Fruit fly (Drosophila melanogaster) Kc167 (cell line): ENCODE data around the gene CG5968.

Experiments
- Myc ChIP-seq: fragments of >200 bp; optimal IDR thresholded peaks from 2 replicates; lab custom pipeline; 2017; ENCODE audit warnings: missing external identifiers
- Sin3A ChIP-seq: fragments of >200 bp; optimal IDR thresholded peaks from 2 replicates; lab custom pipeline; 2018; ENCODE audit warnings: missing external identifiers
- h ChIP-seq: fragments of >200 bp; optimal IDR thresholded peaks from 3 replicates; lab custom pipeline; 2018; ENCODE audit warnings: missing external identifiers
- insv ChIP-seq: fragments of >200 bp; optimal IDR thresholded peaks from 3 replicates; lab custom pipeline; 2018; ENCODE audit warnings: missing external identifiers
- psq ChIP-seq: fragments of >200 bp; optimal IDR thresholded peaks from 2 replicates; lab custom pipeline; 2017; ENCODE audit warnings: missing external identifiers
- ttk ChIP-seq: sonication (Bioruptor generic); optimal IDR thresholded peaks from 2 replicates; lab custom pipeline; 2017; ENCODE audit warnings: missing external identifiers

CG5968 gene

DNA sequence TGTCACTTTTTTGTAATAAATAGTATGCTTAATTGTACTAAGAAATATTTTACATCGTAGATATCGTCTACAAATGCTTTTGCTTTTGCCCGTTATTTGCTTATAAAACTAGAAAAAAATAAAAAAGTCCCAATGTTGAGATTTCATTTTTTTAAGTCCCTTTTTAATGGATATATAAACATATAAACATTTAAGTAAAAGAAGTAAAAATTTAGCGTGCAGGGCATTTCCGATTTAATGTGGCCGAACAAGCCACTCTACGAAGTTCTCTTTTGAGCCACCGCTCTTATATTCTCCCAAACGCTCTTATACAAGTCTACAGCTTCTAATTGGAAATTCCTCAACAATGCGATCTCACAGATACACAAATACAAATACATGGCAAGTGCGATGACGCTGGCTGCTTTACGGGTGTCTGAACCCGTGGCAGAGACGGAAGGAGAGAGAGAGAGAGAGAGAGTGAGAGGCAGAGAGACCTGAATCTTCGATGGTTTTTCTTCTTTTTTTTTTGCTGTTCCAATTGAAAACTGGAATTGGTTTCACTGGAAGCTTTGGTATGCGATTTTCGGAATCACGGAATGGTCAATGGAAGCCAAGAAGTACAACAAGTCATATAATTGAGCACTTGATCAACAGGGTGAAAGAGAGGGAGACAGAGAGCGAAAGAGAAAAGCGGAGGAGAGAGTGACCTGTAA, 38.0 kb upstream of the CG5968 start:
- TF ChIP-seq psq (lab: Kevin White, UChicago): no peak
- no peak for TF ChIP-seq Sin3A (lab: Kevin White, UChicago)
- TF ChIP-seq Myc (lab: Kevin White, UChicago): no peak
- TF ChIP-seq ttk (lab: Kevin White, UChicago): no peak
- TF ChIP-seq h (lab: Kevin White, UChicago): no peak
- TF ChIP-seq insv (lab: Kevin White, UChicago): no peak

DNA sequence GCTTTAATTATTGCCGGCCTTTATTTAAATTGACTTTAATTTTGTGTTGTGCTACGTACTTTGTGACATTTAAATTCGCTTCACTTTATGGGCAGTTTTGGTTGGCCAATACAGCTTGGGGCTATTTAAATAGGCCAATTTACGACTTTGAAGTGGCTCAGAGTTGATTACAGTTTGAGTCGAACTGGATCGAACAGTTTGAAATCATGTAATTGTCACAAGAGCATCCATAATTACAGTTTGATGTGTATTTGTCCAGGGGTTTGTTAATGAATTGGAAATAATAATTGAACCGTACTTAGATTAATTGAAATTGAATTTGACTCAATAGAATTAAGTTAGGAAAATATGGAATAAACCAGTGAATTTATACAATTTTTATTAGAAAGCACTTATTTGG, 33.0 kb upstream of the CG5968 start:
- TF ChIP-seq ttk (lab: Kevin White, UChicago) (no peak), Myc (lab: Kevin White, UChicago) (no peak), h (lab: Kevin White, UChicago) (no peak), Sin3A (lab: Kevin White, UChicago) (no peak), psq (lab: Kevin White, UChicago) (no peak), insv (lab: Kevin White, UChicago) (no peak)

DNA sequence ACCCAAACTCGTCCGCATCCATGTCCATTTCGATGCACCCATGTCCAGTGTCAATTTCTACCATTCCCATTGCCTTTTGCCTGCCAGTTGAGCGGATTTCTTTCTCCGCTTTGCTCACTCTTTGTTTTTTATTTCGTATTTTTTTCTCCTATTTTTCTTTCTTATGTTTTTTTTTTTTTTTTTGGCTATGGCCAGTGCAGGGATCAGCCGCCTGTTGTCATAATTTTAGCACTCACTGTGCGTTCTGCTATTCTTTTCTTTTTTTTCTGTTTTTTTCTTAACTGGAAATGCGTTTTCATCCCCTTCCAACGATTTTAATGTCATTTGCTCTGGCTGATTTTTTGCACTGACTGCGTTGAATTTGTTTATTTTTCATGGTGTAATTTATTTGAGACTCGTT, 12.6 kb upstream of the CG5968 start:
- TF ChIP-seq h (lab: Kevin White, UChicago): no peak
- no peak for TF ChIP-seq ttk (lab: Kevin White, UChicago)
- TF ChIP-seq Myc (lab: Kevin White, UChicago): no peak
- no peak for TF ChIP-seq insv (lab: Kevin White, UChicago)
- TF ChIP-seq psq (lab: Kevin White, UChicago): no peak
- no peak for TF ChIP-seq Sin3A (lab: Kevin White, UChicago)

DNA sequence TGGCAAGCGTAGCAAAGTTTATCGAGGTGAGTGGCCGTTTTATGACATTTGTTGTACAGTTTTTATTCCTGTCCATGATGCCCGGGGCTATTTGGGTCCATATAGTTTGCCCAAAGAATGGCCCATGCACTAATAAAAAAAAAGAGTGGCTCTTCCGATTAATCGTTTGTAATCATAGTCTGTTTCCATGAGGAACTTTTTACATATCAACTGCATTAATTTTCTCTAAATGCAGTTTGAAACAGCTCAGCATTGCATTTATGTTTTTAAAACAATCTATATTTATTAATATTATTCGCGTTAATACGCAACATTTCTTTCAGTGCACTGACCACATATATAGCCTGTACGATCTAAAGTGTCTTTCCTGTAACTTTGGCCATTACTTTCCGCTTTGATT, 10.2 kb upstream of the CG5968 start:
- TF ChIP-seq psq (lab: Kevin White, UChicago) (no peak), h (lab: Kevin White, UChicago) (no peak), insv (lab: Kevin White, UChicago) (no peak), ttk (lab: Kevin White, UChicago) (no peak), Myc (lab: Kevin White, UChicago) (no peak), Sin3A (lab: Kevin White, UChicago) (no peak)

DNA sequence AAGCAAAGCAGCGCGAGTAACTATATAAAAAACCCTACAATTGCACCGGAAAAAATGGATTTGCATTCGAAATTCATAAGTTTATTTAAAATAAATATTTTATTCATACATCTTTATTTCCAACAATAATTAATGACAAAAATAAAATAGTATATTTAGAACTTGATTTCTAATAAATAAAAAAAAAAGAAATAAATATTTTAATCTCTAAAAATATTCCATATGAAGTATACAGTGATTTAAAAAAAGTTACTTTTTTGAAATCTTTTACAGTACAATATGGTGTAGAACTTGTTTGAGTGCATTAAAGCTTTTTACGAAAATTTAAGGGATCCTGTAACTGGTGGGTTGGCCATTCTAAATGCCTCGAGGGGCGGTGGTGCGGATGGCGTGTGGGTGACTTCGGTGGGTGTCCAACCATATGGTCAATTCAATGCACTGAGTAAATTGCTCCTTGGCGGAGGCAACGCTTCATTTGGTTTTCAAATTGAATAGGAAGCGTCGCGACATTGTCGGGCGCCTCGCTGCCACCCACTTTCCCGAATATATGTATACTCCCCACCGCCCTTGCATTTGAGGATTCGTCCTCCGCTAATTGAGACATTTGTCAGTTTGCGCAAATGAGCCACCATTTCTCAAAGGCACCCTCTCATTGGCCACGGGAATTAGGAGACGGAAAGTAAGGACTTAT, 1.2 kb downstream of the CG5968 start:
- TF ChIP-seq h (lab: Kevin White, UChicago): no peak
- TF ChIP-seq insv (lab: Kevin White, UChicago): no peak
- TF ChIP-seq Myc (lab: Kevin White, UChicago): no peak
- TF ChIP-seq ttk (lab: Kevin White, UChicago): no peak
- no peak for TF ChIP-seq psq (lab: Kevin White, UChicago)
- no peak for TF ChIP-seq Sin3A (lab: Kevin White, UChicago)

DNA sequence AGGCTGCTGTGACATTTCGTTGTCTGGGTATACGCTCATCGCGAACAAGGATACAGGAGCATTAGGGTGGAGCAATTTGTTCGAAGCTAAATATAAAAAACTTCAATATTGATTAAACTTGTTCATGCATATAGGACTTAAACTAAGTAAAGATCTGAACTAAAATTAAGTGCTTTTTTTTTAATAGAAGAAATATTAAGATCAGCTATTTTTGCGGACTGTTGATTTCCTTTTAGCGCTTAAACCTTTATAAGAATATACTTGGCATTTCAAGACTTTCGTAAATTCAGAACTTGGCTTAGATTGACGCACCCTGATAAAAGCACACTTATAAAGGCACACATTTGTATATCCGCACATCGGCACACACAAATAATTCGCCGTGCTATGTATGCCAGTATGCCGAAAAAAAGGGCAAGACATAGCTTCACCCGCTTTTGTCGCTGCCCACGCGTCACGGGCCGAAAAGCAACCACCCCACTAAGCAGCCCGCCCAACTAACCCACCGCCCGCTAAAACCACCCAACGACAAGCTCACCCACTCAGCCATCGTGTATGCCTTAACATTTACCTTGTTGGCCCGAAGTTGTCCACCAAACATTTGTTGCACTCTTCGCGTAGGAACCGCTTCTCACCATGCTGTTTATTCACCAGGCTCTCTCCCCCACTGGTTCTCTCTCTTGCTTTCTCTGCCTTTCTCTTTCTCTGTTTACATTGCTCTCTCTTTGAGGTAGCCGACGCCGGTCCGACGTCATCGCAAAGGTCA, 1.9 kb downstream of the CG5968 start:
- TF ChIP-seq Sin3A (lab: Kevin White, UChicago) (no peak), psq (lab: Kevin White, UChicago) (no peak), ttk (lab: Kevin White, UChicago) (no peak), Myc (lab: Kevin White, UChicago) (no peak), h (lab: Kevin White, UChicago) (no peak), insv (lab: Kevin White, UChicago) (no peak)

DNA sequence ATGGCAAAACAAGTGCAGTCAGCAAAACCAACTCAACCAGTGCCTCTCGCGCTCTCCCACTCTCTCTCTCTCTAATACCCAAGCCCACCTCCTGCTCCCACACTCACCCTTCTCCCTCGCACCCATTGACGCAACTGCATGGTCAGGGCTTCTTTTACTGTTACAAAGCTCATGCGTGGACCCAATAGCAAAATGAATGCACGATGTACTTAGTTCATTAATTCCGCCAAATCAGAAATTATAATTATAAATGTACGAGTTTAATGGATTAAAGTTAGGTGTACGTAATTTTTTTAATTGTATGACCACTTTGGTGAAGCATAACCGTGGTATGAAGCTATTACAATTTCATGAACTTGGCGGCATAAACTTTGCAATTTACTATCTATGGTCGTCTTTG, 4.0 kb downstream of the CG5968 start:
- TF ChIP-seq h (lab: Kevin White, UChicago) (no peak), ttk (lab: Kevin White, UChicago) (no peak), psq (lab: Kevin White, UChicago) (no peak), insv (lab: Kevin White, UChicago) (no peak), Sin3A (lab: Kevin White, UChicago) (no peak), Myc (lab: Kevin White, UChicago) (no peak)

DNA sequence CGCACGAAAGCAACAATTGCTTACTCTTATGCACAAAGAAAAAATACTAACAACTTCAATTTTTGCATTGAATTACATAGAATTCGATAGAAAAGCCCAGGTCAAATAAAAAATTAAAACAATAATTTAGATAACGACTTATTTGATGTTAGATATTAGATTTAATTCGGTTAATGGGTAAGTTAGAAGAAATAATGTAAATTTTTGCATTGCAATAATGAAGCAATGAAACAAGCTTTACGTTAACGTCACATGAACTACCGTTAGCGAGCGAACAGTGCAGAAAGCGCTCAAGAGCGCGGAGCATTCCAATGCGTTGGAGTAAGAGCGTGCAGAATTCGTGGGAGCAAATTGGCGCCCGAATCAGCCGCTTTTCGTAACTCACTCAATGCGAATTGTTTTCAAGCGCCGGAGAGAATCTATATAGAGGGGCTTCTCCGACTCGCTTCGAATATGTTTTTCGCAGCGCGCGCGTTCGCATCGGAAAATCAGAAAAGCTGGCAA, 5.1 kb downstream of the CG5968 start, which contains the start of gene mtgo:
mtgo (plus strand) TSS at position 454 of the 504 bp plus-strand sequence.
- TF ChIP-seq insv (lab: Kevin White, UChicago) (no peak), ttk (lab: Kevin White, UChicago) (no peak), h (lab: Kevin White, UChicago) (no peak), Myc (lab: Kevin White, UChicago) (no peak), psq (lab: Kevin White, UChicago) (no peak), Sin3A (lab: Kevin White, UChicago) (no peak)

DNA sequence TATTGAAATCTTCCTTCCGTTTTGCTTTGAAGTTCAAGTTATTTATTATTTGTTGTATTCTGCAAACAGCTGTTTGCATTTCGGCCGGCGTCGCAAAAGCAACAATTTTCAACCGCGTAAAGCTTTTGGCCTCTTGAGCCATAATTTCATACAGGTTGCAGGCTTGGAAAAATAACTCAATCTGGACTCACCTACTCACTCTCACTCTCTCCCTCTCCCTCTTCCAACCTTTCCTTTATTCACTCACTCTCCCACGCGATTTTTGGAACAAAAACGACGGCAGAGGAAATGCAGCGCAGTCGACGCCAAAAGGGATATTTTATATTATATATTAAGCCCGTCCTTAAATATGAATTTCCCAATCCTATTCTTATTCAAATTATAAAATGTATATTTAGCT, 5.9 kb downstream of the CG5968 start:
- TF ChIP-seq Myc (lab: Kevin White, UChicago): no peak
- TF ChIP-seq h (lab: Kevin White, UChicago): no peak
- no peak for TF ChIP-seq insv (lab: Kevin White, UChicago)
- TF ChIP-seq Sin3A (lab: Kevin White, UChicago): no peak
- TF ChIP-seq ttk (lab: Kevin White, UChicago): no peak
- TF ChIP-seq psq (lab: Kevin White, UChicago): no peak

DNA sequence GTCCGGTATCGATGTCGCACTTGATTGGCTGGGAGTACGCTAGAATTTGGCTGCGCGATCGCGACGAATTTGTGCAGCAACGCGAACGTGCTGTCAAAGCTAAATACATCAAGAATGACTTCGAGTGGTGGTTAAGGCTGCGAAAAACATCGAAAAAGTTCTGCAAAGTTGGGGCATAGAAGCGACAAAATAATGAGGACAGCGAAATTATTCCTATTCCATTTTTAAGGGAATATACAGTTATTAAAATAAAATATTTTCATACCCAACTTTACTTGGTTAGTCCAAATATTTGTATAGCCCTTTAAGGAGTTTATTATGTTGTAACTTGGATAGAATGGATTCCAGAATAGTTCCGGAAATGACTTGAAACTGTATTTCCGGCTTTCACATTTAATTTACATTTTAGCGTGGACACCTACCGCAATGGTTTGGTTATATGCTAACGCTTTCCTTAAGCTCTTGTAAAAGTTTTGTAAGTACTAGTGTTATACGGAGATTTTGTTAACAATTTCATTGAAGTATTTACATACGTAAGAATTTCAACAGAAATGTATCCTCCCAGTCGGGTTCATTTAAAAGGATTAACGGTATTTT, 6.7 kb downstream of the CG5968 start:
- TF ChIP-seq Myc (lab: Kevin White, UChicago) (no peak), ttk (lab: Kevin White, UChicago) (no peak), insv (lab: Kevin White, UChicago) (no peak), Sin3A (lab: Kevin White, UChicago) (no peak)
